Fruit fly (Drosophila melanogaster) whole organism, embryonic: ENCODE data around the gene CG7810.
A peak's percentile ranks its signal among the peaks of the same experiment; 100 is the strongest.

Source experiments
- Atf3 ChIP-seq: fragments of 200-800 bp; sonication (Bioruptor generic); optimal IDR thresholded peaks from 3 replicates; lab custom pipeline; 2016; ENCODE audit warnings: missing biosample characterization, missing genetic modification characterization
- BEAF-32 ChIP-seq: fragments of 200-800 bp; sonication (Bioruptor generic); optimal IDR thresholded peaks from 3 replicates; lab custom pipeline; 2017; ENCODE audit warnings: missing biosample characterization, missing genetic modification characterization, mild to moderate bottlenecking, moderate library complexity, missing genetic modification reagents
- CG1024 ChIP-seq: fragments of 200-800 bp; sonication (Bioruptor generic); IDR thresholded peaks from 2 replicates; pipeline ENCODE4 v1.3.6; 2022; ENCODE audit warnings: missing biosample characterization, missing genetic modification characterization
- CG13123 ChIP-seq: fragments of 200-800 bp; sonication (Bioruptor generic); optimal IDR thresholded peaks from 2 replicates; lab custom pipeline; 2016; ENCODE audit warnings: missing biosample characterization, missing genetic modification characterization
- CG13775 ChIP-seq: fragments of 200-800 bp; sonication (Bioruptor generic); optimal IDR thresholded peaks from 3 replicates; lab custom pipeline; 2017; ENCODE audit warnings: missing biosample characterization, mild to moderate bottlenecking, missing genetic modification characterization
- CG13894 ChIP-seq: fragments of 200-800 bp; sonication (Bioruptor generic); optimal IDR thresholded peaks from 3 replicates; lab custom pipeline; 2018; ENCODE audit warnings: missing biosample characterization, mild to moderate bottlenecking, missing genetic modification characterization, moderate library complexity
- CG15479 ChIP-seq: fragments of 200-800 bp; sonication (Bioruptor generic); optimal IDR thresholded peaks from 3 replicates; lab custom pipeline; 2019; ENCODE audit warnings: missing biosample characterization, mild to moderate bottlenecking, missing genetic modification characterization, moderate library complexity
- CG15601 ChIP-seq: fragments of 200-800 bp; sonication (Bioruptor generic); optimal IDR thresholded peaks from 3 replicates; lab custom pipeline; 2019; ENCODE audit warnings: missing biosample characterization, mild to moderate bottlenecking, missing genetic modification characterization, moderate library complexity
- CG17568 ChIP-seq: fragments of 200-800 bp; sonication (Bioruptor generic); optimal IDR thresholded peaks from 2 replicates; lab custom pipeline; 2018; ENCODE audit warnings: missing biosample characterization, mild to moderate bottlenecking, missing genetic modification characterization, moderate library complexity
- CG2199 ChIP-seq: fragments of 200-800 bp; sonication (Bioruptor generic); IDR thresholded peaks from 3 replicates; pipeline ENCODE4 v1.3.6; 2022; ENCODE audit warnings: missing biosample characterization, missing genetic modification characterization
- CG3407 ChIP-seq: fragments of 200-800 bp; sonication (Bioruptor generic); optimal IDR thresholded peaks from 2 replicates; lab custom pipeline; 2018; ENCODE audit warnings: missing biosample characterization, mild to moderate bottlenecking, missing genetic modification characterization
- CG4360 ChIP-seq: fragments of 200-800 bp; sonication (Bioruptor generic); IDR thresholded peaks from 2 replicates; pipeline ENCODE4 v1.3.6; 2022; ENCODE audit warnings: missing biosample characterization, missing genetic modification characterization
- CG43689 ChIP-seq: fragments of 200-800 bp; sonication (Bioruptor generic); IDR thresholded peaks from 2 replicates; pipeline ENCODE4 v1.3.6; 2022; ENCODE audit warnings: missing biosample characterization, missing genetic modification characterization
- CG4730 ChIP-seq: fragments of 200-800 bp; sonication (Bioruptor generic); IDR thresholded peaks from 2 replicates; pipeline ENCODE4 v1.3.6; 2022; ENCODE audit warnings: missing biosample characterization, missing genetic modification characterization
- CG5180 ChIP-seq: fragments of 200-800 bp; sonication (Bioruptor generic); optimal IDR thresholded peaks from 3 replicates; lab custom pipeline; 2017; ENCODE audit warnings: missing biosample characterization, missing genetic modification characterization, mild to moderate bottlenecking, moderate library complexity, missing genetic modification reagents
- CG6854 ChIP-seq: fragments of 200-800 bp; sonication (Bioruptor generic); optimal IDR thresholded peaks from 3 replicates; lab custom pipeline; 2017; ENCODE audit warnings: missing biosample characterization, mild to moderate bottlenecking, missing genetic modification characterization
- CG7372 ChIP-seq: fragments of 200-800 bp; sonication (Bioruptor generic); IDR thresholded peaks from 2 replicates; pipeline ENCODE4 v1.3.6; 2022; ENCODE audit warnings: missing biosample characterization, missing genetic modification characterization
- CG8281 ChIP-seq: fragments of 200-800 bp; sonication (Bioruptor generic); optimal IDR thresholded peaks from 2 replicates; lab custom pipeline; 2018; ENCODE audit warnings: missing biosample characterization, mild to moderate bottlenecking, missing genetic modification characterization, moderate library complexity
- Chrac-16 ChIP-seq: fragments of 200-800 bp; sonication (Bioruptor generic); optimal IDR thresholded peaks from 3 replicates; lab custom pipeline; 2016; ENCODE audit warnings: missing biosample characterization, missing genetic modification characterization
- Dek ChIP-seq: fragments of 200-800 bp; sonication (Bioruptor generic); optimal IDR thresholded peaks from 3 replicates; lab custom pipeline; 2019; ENCODE audit warnings: missing biosample characterization, mild to moderate bottlenecking, missing genetic modification characterization, moderate library complexity
- Dll ChIP-seq: fragments of 200-800 bp; sonication (Bioruptor generic); IDR thresholded peaks from 4 replicates; pipeline ENCODE4 v1.3.6; 2022; ENCODE audit warnings: missing biosample characterization, missing genetic modification characterization; ENCODE audit not compliant: partially characterized antibody
- Drgx ChIP-seq: fragments of 200-800 bp; sonication (Bioruptor generic); IDR thresholded peaks from 2 replicates; pipeline ENCODE4 v1.3.6; 2022; ENCODE audit warnings: missing biosample characterization, missing genetic modification characterization
- H15 ChIP-seq: fragments of 200-800 bp; sonication (Bioruptor generic); IDR thresholded peaks from 3 replicates; pipeline ENCODE4 v1.3.6; 2022; ENCODE audit warnings: missing biosample characterization, missing genetic modification characterization
- HLH4C ChIP-seq: fragments of 200-800 bp; sonication (Bioruptor generic); IDR thresholded peaks from 3 replicates; pipeline ENCODE4 v1.3.6; 2022; ENCODE audit warnings: missing biosample characterization, missing genetic modification characterization; ENCODE audit not compliant: partially characterized antibody
- HLHmδ ChIP-seq: fragments of 200-800 bp; sonication (Bioruptor generic); optimal IDR thresholded peaks from 2 replicates; lab custom pipeline; 2018; ENCODE audit warnings: missing biosample characterization, mild to moderate bottlenecking, missing genetic modification characterization, moderate library complexity
- Hr39 ChIP-seq: fragments of >200 bp; optimal IDR thresholded peaks from 2 replicates; lab custom pipeline; 2017
- Lpt ChIP-seq: fragments of >200 bp; optimal IDR thresholded peaks from 2 replicates; lab custom pipeline; 2018; ENCODE audit warnings: missing biosample characterization, missing genetic modification characterization
- MBD-R2 ChIP-seq: fragments of 200-800 bp; sonication (Bioruptor generic); IDR thresholded peaks from 2 replicates; pipeline ENCODE4 v1.3.6; 2022; ENCODE audit warnings: missing biosample characterization, missing genetic modification characterization
- Oli ChIP-seq: fragments of 200-800 bp; sonication (Bioruptor generic); optimal IDR thresholded peaks from 2 replicates; lab custom pipeline; 2018; ENCODE audit warnings: missing biosample characterization, mild to moderate bottlenecking, missing genetic modification characterization, moderate library complexity
- Poxn ChIP-seq: fragments of 200-800 bp; sonication (Bioruptor generic); IDR thresholded peaks from 2 replicates; pipeline ENCODE4 v1.3.6; 2022; ENCODE audit warnings: missing biosample characterization, missing genetic modification characterization
- Sry-β ChIP-seq: fragments of 200-800 bp; sonication (Bioruptor generic); optimal IDR thresholded peaks from 2 replicates; lab custom pipeline; 2018; ENCODE audit warnings: missing biosample characterization, mild to moderate bottlenecking, missing genetic modification characterization, moderate library complexity
- Usf ChIP-seq: fragments of 200-800 bp; sonication (Bioruptor generic); optimal IDR thresholded peaks from 2 replicates; lab custom pipeline; 2017; ENCODE audit warnings: missing genotype, missing biosample characterization, missing genetic modification characterization
- bigmax ChIP-seq: fragments of 200-800 bp; sonication (Bioruptor generic); optimal IDR thresholded peaks from 2 replicates; lab custom pipeline; 2018; ENCODE audit warnings: missing biosample characterization, mild to moderate bottlenecking, missing genetic modification characterization
- chm ChIP-seq: fragments of 200-800 bp; sonication (Bioruptor generic); IDR thresholded peaks from 2 replicates; pipeline ENCODE4 v1.3.6; 2022; ENCODE audit warnings: missing biosample characterization, missing genetic modification characterization
- croc ChIP-seq: fragments of 200-800 bp; sonication (Bioruptor generic); conservative IDR thresholded peaks from 3 replicates; pipeline ENCODE4 v1.3.6; 2022; ENCODE audit warnings: missing biosample characterization, missing genetic modification characterization
- eve ChIP-seq, 2 experiments: fragments of >200 bp; optimal IDR thresholded peaks; 2 replicates each; lab custom pipeline; 2017; ENCODE audit warnings: missing biosample characterization in 2 of 2, missing genetic modification characterization in 2 of 2
- eyg ChIP-seq: fragments of 200-800 bp; sonication (Bioruptor generic); optimal IDR thresholded peaks from 3 replicates; lab custom pipeline; 2016; ENCODE audit warnings: missing biosample characterization, missing genetic modification characterization
- gro ChIP-seq: fragments of 200-800 bp; sonication (Bioruptor generic); optimal IDR thresholded peaks from 2 replicates; lab custom pipeline; 2016; ENCODE audit warnings: missing biosample characterization, missing genetic modification characterization
- ham ChIP-seq: fragments of 200-800 bp; sonication (Bioruptor generic); IDR thresholded peaks from 2 replicates; pipeline ENCODE4 v1.3.6; 2022; ENCODE audit warnings: missing biosample characterization, missing genetic modification characterization
- her ChIP-seq: fragments of 200-800 bp; sonication (Bioruptor generic); optimal IDR thresholded peaks from 2 replicates; lab custom pipeline; 2016; ENCODE audit warnings: missing biosample characterization, missing genetic modification characterization
- klu ChIP-seq: fragments of 200-800 bp; sonication (Bioruptor generic); IDR thresholded peaks from 2 replicates; pipeline ENCODE4 v1.3.6; 2022; ENCODE audit warnings: missing biosample characterization, missing genetic modification characterization
- lab ChIP-seq: fragments of 200-800 bp; sonication (Bioruptor generic); optimal IDR thresholded peaks from 3 replicates; lab custom pipeline; 2017; ENCODE audit warnings: missing biosample characterization, missing genetic modification characterization, mild to moderate bottlenecking, moderate library complexity, missing genetic modification reagents
- lov ChIP-seq, 2 experiments: fragments of 200-800 bp in 1 of 2; fragments of >200 bp in 1 of 2; sonication (Bioruptor generic) in 1 of 2; IDR thresholded peaks in 1 of 2; optimal IDR thresholded peaks in 1 of 2; 2 replicates in 1 of 2; 3 replicates in 1 of 2; pipeline versions ENCODE4 v1.3.6 to Lab custom; 2017 to 2022; ENCODE audit warnings: missing biosample characterization in 1 of 2, missing genetic modification characterization in 1 of 2
- nerfin-1 ChIP-seq: fragments of 200-800 bp; sonication (Bioruptor generic); optimal IDR thresholded peaks from 3 replicates; lab custom pipeline; 2019; ENCODE audit warnings: missing biosample characterization, mild to moderate bottlenecking, missing genetic modification characterization, moderate library complexity
- otp ChIP-seq: fragments of 200-800 bp; sonication (Bioruptor generic); IDR thresholded peaks from 3 replicates; pipeline ENCODE4, ENCODE4 v1.3.6; 2022; ENCODE audit warnings: missing biosample characterization, missing genetic modification characterization
- pita ChIP-seq: fragments of 200-800 bp; sonication (Bioruptor generic); optimal IDR thresholded peaks from 2 replicates; lab custom pipeline; 2017; ENCODE audit warnings: missing biosample characterization, mild to moderate bottlenecking, missing genetic modification characterization
- sens-2 ChIP-seq: fragments of 200-800 bp; sonication (Bioruptor generic); IDR thresholded peaks from 2 replicates; pipeline ENCODE4 v1.3.6; 2022; ENCODE audit warnings: missing biosample characterization, missing genetic modification characterization
- sim ChIP-seq: fragments of 200-800 bp; sonication (Bioruptor generic); IDR thresholded peaks from 2 replicates; pipeline ENCODE4 v1.3.6; 2022; ENCODE audit warnings: missing biosample characterization, missing genetic modification characterization
- vvl ChIP-seq: fragments of 200-800 bp; sonication (Bioruptor generic); IDR thresholded peaks from 2 replicates; pipeline ENCODE4 v1.3.6; 2022; ENCODE audit warnings: missing biosample characterization, missing genetic modification characterization
- wek ChIP-seq: fragments of 200-800 bp; sonication (Bioruptor generic); optimal IDR thresholded peaks from 3 replicates; lab custom pipeline; 2018; ENCODE audit warnings: missing biosample characterization, mild to moderate bottlenecking, missing genetic modification characterization, moderate library complexity

The CG7810 gene

DNA sequence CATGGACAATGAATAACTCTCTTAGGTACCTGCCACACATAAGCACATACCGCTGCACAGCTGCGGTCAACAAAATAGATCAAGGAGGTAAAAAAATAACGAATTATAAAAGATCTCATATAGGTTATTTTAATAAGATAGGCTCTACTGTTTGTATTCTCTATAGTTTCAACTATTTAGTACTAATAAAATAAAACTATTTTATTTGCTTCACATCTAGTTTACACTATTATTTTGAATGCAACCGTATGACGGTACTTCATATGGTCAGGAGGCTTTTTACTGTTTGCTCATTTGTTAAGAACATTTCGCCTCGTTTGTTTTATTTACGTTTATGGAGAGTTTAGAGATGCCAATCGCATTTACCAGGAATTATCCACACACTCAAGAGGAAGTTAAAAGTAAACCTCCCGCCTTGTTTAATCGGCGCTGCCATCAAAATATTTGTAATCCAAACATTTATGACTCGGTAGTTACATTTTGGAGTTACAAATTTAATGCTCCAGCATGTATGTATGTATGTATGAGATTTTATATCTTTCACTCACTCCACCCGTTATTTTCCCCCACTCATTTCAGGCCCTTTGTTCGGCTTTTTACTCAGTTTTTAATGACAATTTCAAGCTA, 35.9 kb downstream of the CG7810 start (continued):
- TF ChIP-seq CG15601, result peak; percentile 58
- peak; percentile 58 for TF ChIP-seq Chrac-16
- no peak for TF ChIP-seq BEAF-32 (GFP tag; lab: Kevin White, UChicago)
- no peak for TF ChIP-seq Usf (GFP tag; lab: Kevin White, UChicago)
- no peak for TF ChIP-seq bigmax (GFP tag; lab: Kevin White, UChicago)
- TF ChIP-seq H15, result 0 out of 3 replicates have a peak, but pooled peaks have one; percentile 49
- TF ChIP-seq Drgx (GFP tag; lab: Robert Waterston, UW), result peak; percentile 77
- no peak for TF ChIP-seq eyg
- peak; percentile 16; the same call in 1 of the 2 replicates for TF ChIP-seq CG7372 (GFP tag; lab: Robert Waterston, UW)
- TF ChIP-seq otp (GFP tag; lab: Robert Waterston, UW), result peak; percentile 49; the same call in 1 of the 3 replicates
- TF ChIP-seq MBD-R2, result peak; percentile 30; the same call in 1 of the 2 replicates
- TF ChIP-seq vvl (GFP tag; lab: Robert Waterston, UW), result peak; percentile 79
- peak; percentile 67 for TF ChIP-seq lab (GFP tag; lab: Kevin White, UChicago)
- TF ChIP-seq Atf3, result no peak
- peak; percentile 42 for TF ChIP-seq CG6854 (GFP tag; lab: Kevin White, UChicago)
- TF ChIP-seq nerfin-1, result peak; percentile 56
- TF ChIP-seq CG1024 (GFP tag; lab: Robert Waterston, UW), result no peak
- no peak for TF ChIP-seq Dll (GFP tag; lab: Robert Waterston, UW)
- TF ChIP-seq chm, result no peak
- no peak for TF ChIP-seq CG4360 (GFP tag; lab: Robert Waterston, UW)
- TF ChIP-seq Hr39 (lab: Kevin White, UChicago), result no peak
- no peak for TF ChIP-seq klu (GFP tag; lab: Robert Waterston, UW)
- TF ChIP-seq pita (GFP tag; lab: Kevin White, UChicago), result no peak
- peak; percentile 13 for TF ChIP-seq CG8281
- TF ChIP-seq her (GFP tag; lab: Kevin White, UChicago), result no peak
- TF ChIP-seq Lpt (GFP tag; lab: Kevin White, UChicago), result no peak
- peak; percentile 85 for TF ChIP-seq CG15479 (GFP tag; lab: Kevin White, UChicago)
- TF ChIP-seq CG3407 (GFP tag; lab: Kevin White, UChicago), result peak; percentile 45
- no peak for TF ChIP-seq Poxn
- no peak for TF ChIP-seq ham (GFP tag; lab: Robert Waterston, UW)
- TF ChIP-seq CG2199 (GFP tag; lab: Robert Waterston, UW), result peak; percentile 56; the same call in 1 of the 3 replicates
- peak; percentile 60 for TF ChIP-seq CG13775 (GFP tag; lab: Kevin White, UChicago)
- peak in 1 of 2 experiments; percentile 64 for TF ChIP-seq eve (GFP tag; optimal IDR thresholded peaks at IDR 0.05; lab: Kevin White, UChicago)
- no peak for TF ChIP-seq CG43689
- TF ChIP-seq CG13894 (tag; lab: Kevin White, UChicago), result no peak
- no peak for TF ChIP-seq HLHmδ (GFP tag; lab: Kevin White, UChicago)
- no peak for TF ChIP-seq CG4730 (GFP tag; lab: Robert Waterston, UW)
- peak; percentile 76 for TF ChIP-seq Oli (tag; lab: Kevin White, UChicago)
- peak; percentile 58 for TF ChIP-seq CG17568
- 0 out of 2 replicates have a peak, but pooled peaks have one; percentile 11 for TF ChIP-seq sens-2
- no peak for TF ChIP-seq gro (GFP tag; lab: Kevin White, UChicago)
- TF ChIP-seq wek (GFP tag; lab: Kevin White, UChicago), result no peak
- peak; percentile 36 for TF ChIP-seq Dek (tag; lab: Kevin White, UChicago)
- no peak for TF ChIP-seq Sry-β (GFP tag; lab: Kevin White, UChicago)
- TF ChIP-seq HLH4C, result no peak
- TF ChIP-seq CG5180 (GFP tag; lab: Kevin White, UChicago), result no peak
- peak; percentile 51; the same call in 1 of the 2 replicates for TF ChIP-seq sim
- peak; percentile 42; the same call in 1 of the 3 replicates for TF ChIP-seq croc (GFP tag; lab: Robert Waterston, UW)
- TF ChIP-seq CG13123 (GFP tag; lab: Kevin White, UChicago), result no peak
- no peak for TF ChIP-seq lov (optimal IDR thresholded peaks at IDR 0.05; lab: Kevin White, UChicago)
- no peak for TF ChIP-seq lov (GFP tag; IDR thresholded peaks at IDR 0.05; lab: Robert Waterston, UW)
